Worm (Caenorhabditis elegans) whole organism, young adult: ENCODE data around the gene Y16B4A.2.
A peak's percentile ranks its signal among the peaks of the same experiment; 100 is the strongest.

Experiments used
- B0261.1 ChIP-seq: sonication (generic microtip); optimal IDR thresholded peaks from 2 replicates; lab custom pipeline; 2016; ENCODE audit warnings: mild to moderate bottlenecking, missing genetic modification characterization, moderate library complexity, missing compliant biosample characterization
- B0336.3 ChIP-seq: fragments of 200-800 bp; sonication (Bioruptor generic); IDR thresholded peaks from 2 replicates; pipeline ENCODE4 v1.3.6; 2022; ENCODE audit warnings: missing genetic modification characterization, missing compliant biosample characterization
- F37B4.10 ChIP-seq: fragments of 200-800 bp; sonication (Bioruptor generic); IDR thresholded peaks from 2 replicates; pipeline ENCODE4 v1.3.6; 2022; ENCODE audit warnings: missing genetic modification characterization, missing compliant biosample characterization
- F57A8.1 ChIP-seq: fragments of 200-800 bp; sonication (Bioruptor generic); optimal IDR thresholded peaks from 2 replicates; lab custom pipeline; 2018; ENCODE audit warnings: mild to moderate bottlenecking, missing genetic modification characterization, moderate library complexity, missing compliant biosample characterization
- K12H6.12 ChIP-seq: fragments of 200-800 bp; sonication (Bioruptor generic); optimal IDR thresholded peaks from 2 replicates; lab custom pipeline; 2018; ENCODE audit warnings: mild to moderate bottlenecking, missing genetic modification characterization, missing compliant biosample characterization
- Y56A3A.18 ChIP-seq: fragments of 200-800 bp; sonication (Bioruptor generic); IDR thresholded peaks from 2 replicates; pipeline ENCODE4 v1.3.6; 2022; ENCODE audit warnings: missing genetic modification reagents, missing genetic modification characterization, missing compliant biosample characterization
- Y95B8A.8 ChIP-seq: fragments of 200-800 bp; sonication (Bioruptor generic); IDR thresholded peaks from 2 replicates; pipeline ENCODE4 v1.3.6; 2022; ENCODE audit warnings: missing genetic modification reagents, missing genetic modification characterization, missing compliant biosample characterization
- ZK185.1 ChIP-seq: sonication (generic microtip); optimal IDR thresholded peaks from 2 replicates; lab custom pipeline; 2016; ENCODE audit warnings: mild to moderate bottlenecking, missing genetic modification characterization, missing compliant biosample characterization; ENCODE audit not compliant: poor library complexity, severe bottlenecking
- aptf-2 ChIP-seq: fragments of 200-800 bp; sonication (Bioruptor generic); conservative IDR thresholded peaks from 2 replicates; pipeline ENCODE4 v1.3.6; 2022; ENCODE audit warnings: missing genetic modification reagents, missing genetic modification characterization, missing compliant biosample characterization
- bed-2 ChIP-seq: fragments of 200-800 bp; sonication (Bioruptor generic); IDR thresholded peaks from 2 replicates; pipeline ENCODE4 v1.3.6; 2022; ENCODE audit warnings: missing genetic modification reagents, missing genetic modification characterization, missing compliant biosample characterization
- ccch-3 ChIP-seq: fragments of 200-800 bp; sonication (Bioruptor generic); optimal IDR thresholded peaks from 2 replicates; lab custom pipeline; 2018; ENCODE audit warnings: mild to moderate bottlenecking, missing genetic modification characterization, missing compliant biosample characterization
- cebp-1 ChIP-seq, 2 experiments: fragments of 200-800 bp in 1 of 2; sonication (Bioruptor generic) in 1 of 2; sonication (generic microtip) in 1 of 2; IDR thresholded peaks in 1 of 2; optimal IDR thresholded peaks in 1 of 2; 2 replicates each; pipeline versions ENCODE4 v1.3.6 to Lab custom; 2017 to 2022; ENCODE audit warnings: missing compliant biosample characterization in 2 of 2, missing genetic modification characterization in 2 of 2, mild to moderate bottlenecking in 1 of 2, missing genetic modification reagents in 1 of 2, moderate library complexity in 1 of 2
- ceh-27 ChIP-seq: fragments of 200-800 bp; sonication (Bioruptor generic); optimal IDR thresholded peaks from 2 replicates; lab custom pipeline; 2018; ENCODE audit warnings: mild to moderate bottlenecking, missing genetic modification characterization, moderate library complexity, missing compliant biosample characterization
- ceh-58 ChIP-seq: fragments of 200-800 bp; sonication (Bioruptor generic); IDR thresholded peaks from 2 replicates; pipeline ENCODE4 v1.3.6; 2022; ENCODE audit warnings: missing genetic modification characterization, missing compliant biosample characterization
- ceh-91 ChIP-seq: fragments of 200-800 bp; sonication (Bioruptor generic); IDR thresholded peaks from 2 replicates; pipeline ENCODE4 v1.3.6; 2022; ENCODE audit warnings: missing genetic modification reagents, missing genetic modification characterization, missing compliant biosample characterization
- chd-7 ChIP-seq: sonication (generic microtip); optimal IDR thresholded peaks from 2 replicates; lab custom pipeline; 2016; ENCODE audit warnings: mild to moderate bottlenecking, missing genetic modification characterization, moderate library complexity, missing compliant biosample characterization
- efl-1 ChIP-seq: fragments of 150-350 bp; optimal IDR thresholded peaks from 2 replicates; lab custom pipeline; 2014; ENCODE audit warnings: missing biosample characterization, missing genetic modification reagents, missing genetic modification characterization
- egl-18 ChIP-seq: fragments of 200-800 bp; sonication (Bioruptor generic); IDR thresholded peaks from 2 replicates; pipeline ENCODE4 v1.3.6; 2022; ENCODE audit warnings: missing genetic modification reagents, missing genetic modification characterization, missing compliant biosample characterization
- egl-44 ChIP-seq: fragments of 200-800 bp; sonication (Bioruptor generic); IDR thresholded peaks from 2 replicates; pipeline ENCODE4 v1.3.6; 2022; ENCODE audit warnings: missing genetic modification reagents, missing genetic modification characterization, missing compliant biosample characterization
- ets-4 ChIP-seq: fragments of 200-800 bp; sonication (Bioruptor generic); optimal IDR thresholded peaks from 2 replicates; lab custom pipeline; 2018; ENCODE audit warnings: mild to moderate bottlenecking, missing genetic modification characterization, missing compliant biosample characterization
- gei-17 ChIP-seq: fragments of 200-800 bp; sonication (Bioruptor generic); optimal IDR thresholded peaks from 2 replicates; lab custom pipeline; 2018; ENCODE audit warnings: mild to moderate bottlenecking, missing genetic modification characterization, missing compliant biosample characterization
- hrde-1 ChIP-seq: sonication (generic microtip); optimal IDR thresholded peaks from 2 replicates; lab custom pipeline; 2016; ENCODE audit warnings: missing genetic modification characterization, mild to moderate bottlenecking, missing compliant biosample characterization, moderate library complexity, missing genotype, missing genetic modification reagents, borderline replicate concordance
- hsf-1 ChIP-seq: fragments of 200-800 bp; sonication (Bioruptor generic); IDR thresholded peaks from 2 replicates; pipeline ENCODE4 v1.3.6; 2022; ENCODE audit warnings: missing genetic modification reagents, missing genetic modification characterization, missing compliant biosample characterization
- lag-1 ChIP-seq: fragments of 200-800 bp; sonication (Bioruptor generic); IDR thresholded peaks from 2 replicates; pipeline ENCODE4 v1.3.6; 2022; ENCODE audit warnings: missing genetic modification reagents, missing genetic modification characterization, missing compliant biosample characterization
- let-607 ChIP-seq, 2 experiments: fragments of 200-800 bp in 1 of 2; sonication (Bioruptor generic) in 1 of 2; sonication (generic microtip) in 1 of 2; optimal IDR thresholded peaks; 2 replicates each; lab custom pipeline; 2016 to 2018; ENCODE audit warnings: mild to moderate bottlenecking in 2 of 2, missing compliant biosample characterization in 2 of 2, missing genetic modification characterization in 2 of 2, moderate library complexity in 2 of 2, missing genotype in 1 of 2
- lir-1 ChIP-seq: fragments of 200-800 bp; sonication (Bioruptor generic); conservative IDR thresholded peaks from 2 replicates; pipeline ENCODE4 v1.3.6; 2022; ENCODE audit warnings: missing genetic modification reagents, missing genetic modification characterization, missing compliant biosample characterization
- lsl-1 ChIP-seq: fragments of 200-800 bp; sonication (Bioruptor generic); optimal IDR thresholded peaks from 2 replicates; lab custom pipeline; 2018; ENCODE audit warnings: mild to moderate bottlenecking, missing genetic modification characterization, moderate library complexity, missing compliant biosample characterization
- lsy-27 ChIP-seq: sonication (generic microtip); optimal IDR thresholded peaks from 2 replicates; lab custom pipeline; 2017; ENCODE audit warnings: missing genetic modification characterization, mild to moderate bottlenecking, missing compliant biosample characterization, antibody characterized with exemption, missing genotype, borderline replicate concordance; ENCODE audit not compliant: insufficient read depth
- madf-6 ChIP-seq: fragments of 200-800 bp; sonication (Bioruptor generic); IDR thresholded peaks from 2 replicates; pipeline ENCODE4 v1.3.6; 2022; ENCODE audit warnings: missing genetic modification reagents, missing genetic modification characterization, missing compliant biosample characterization
- madf-8 ChIP-seq: fragments of 200-800 bp; sonication (Bioruptor generic); conservative IDR thresholded peaks from 2 replicates; pipeline ENCODE4 v1.3.6; 2022; ENCODE audit warnings: missing genetic modification reagents, missing genetic modification characterization, missing compliant biosample characterization
- mel-28 ChIP-seq: sonication (generic microtip); optimal IDR thresholded peaks from 2 replicates; lab custom pipeline; 2016; ENCODE audit warnings: borderline replicate concordance, mild to moderate bottlenecking, missing genetic modification characterization, missing compliant biosample characterization
- nfyb-1 ChIP-seq: fragments of 200-800 bp; sonication (Bioruptor generic); IDR thresholded peaks from 2 replicates; pipeline ENCODE4 v1.3.6; 2022; ENCODE audit warnings: missing genetic modification reagents, missing genetic modification characterization, missing compliant biosample characterization
- rcor-1 ChIP-seq: fragments of 200-800 bp; sonication (Bioruptor generic); IDR thresholded peaks from 2 replicates; pipeline ENCODE4 v1.3.6; 2022; ENCODE audit warnings: missing genetic modification reagents, missing genetic modification characterization, missing compliant biosample characterization
- sea-2 ChIP-seq: fragments of 200-800 bp; sonication (Bioruptor generic); IDR thresholded peaks from 2 replicates; pipeline ENCODE4 v1.3.6; 2022; ENCODE audit warnings: missing genetic modification characterization, missing compliant biosample characterization
- snpc-4 ChIP-seq, 5 experiments: fragments of 150-350 bp in 1 of 5; sonication (generic microtip) in 4 of 5; optimal IDR thresholded peaks; 2 replicates each; lab custom pipeline; 2014 to 2018; ENCODE audit warnings: missing genetic modification characterization in 5 of 5, missing biosample characterization in 3 of 5, antibody characterized with exemption in 2 of 5, mild to moderate bottlenecking in 2 of 5, missing compliant biosample characterization in 2 of 5, missing genotype in 2 of 5, moderate library complexity in 2 of 5, missing genetic modification reagents in 1 of 5
- somi-1 ChIP-seq: fragments of 200-800 bp; sonication (Bioruptor generic); optimal IDR thresholded peaks from 2 replicates; lab custom pipeline; 2018; ENCODE audit warnings: mild to moderate bottlenecking, missing genetic modification characterization, missing compliant biosample characterization
- sptf-2 ChIP-seq: fragments of 200-800 bp; sonication (Bioruptor generic); optimal IDR thresholded peaks from 2 replicates; lab custom pipeline; 2018; ENCODE audit warnings: mild to moderate bottlenecking, missing genetic modification characterization, missing compliant biosample characterization
- tlf-1 ChIP-seq: fragments of 200-800 bp; sonication (Bioruptor generic); optimal IDR thresholded peaks from 2 replicates; lab custom pipeline; 2018; ENCODE audit warnings: mild to moderate bottlenecking, missing genetic modification characterization, missing compliant biosample characterization
- unc-130 ChIP-seq: sonication (generic microtip); optimal IDR thresholded peaks from 2 replicates; lab custom pipeline; 2016; ENCODE audit warnings: missing genetic modification reagents, missing genetic modification characterization, missing compliant biosample characterization
- unc-62 ChIP-seq: fragments of 150-350 bp; optimal IDR thresholded peaks from 2 replicates; lab custom pipeline; 2014; ENCODE audit warnings: missing biosample characterization, missing genetic modification reagents, missing genetic modification characterization
- xnd-1 ChIP-seq: sonication (generic microtip); optimal IDR thresholded peaks from 2 replicates; lab custom pipeline; 2016; ENCODE audit warnings: missing genotype, missing genetic modification reagents, missing genetic modification characterization, missing compliant biosample characterization
- zfh-2 ChIP-seq: fragments of 200-800 bp; sonication (Bioruptor generic); conservative IDR thresholded peaks from 2 replicates; pipeline ENCODE4 v1.3.6; 2022; ENCODE audit warnings: missing genetic modification reagents, missing genetic modification characterization, missing compliant biosample characterization
- ztf-22 ChIP-seq: fragments of 200-800 bp; sonication (Bioruptor generic); optimal IDR thresholded peaks from 2 replicates; lab custom pipeline; 2018; ENCODE audit warnings: mild to moderate bottlenecking, missing genetic modification characterization, moderate library complexity, missing compliant biosample characterization
- ztf-6 ChIP-seq: fragments of 200-800 bp; sonication (Bioruptor generic); IDR thresholded peaks from 2 replicates; pipeline ENCODE4 v1.3.6; 2022; ENCODE audit warnings: missing genetic modification reagents, missing genetic modification characterization, missing compliant biosample characterization

Y16B4A.2 gene

ce11 chrX:14805746-14806145 lies 34.1 kb upstream of the Y16B4A.2 start:
- TF ChIP-seq snpc-4 (GFP tag; optimal IDR thresholded peaks at IDR 0.05; lab: Kevin White, UChicago) (no peak), snpc-4 (tag; optimal IDR thresholded peaks at IDR 0.05; lab: Kevin White, UChicago) (peak in 2 of 4 experiments; percentile 57 to 71), ceh-58 (GFP tag; lab: Robert Waterston, UW) (no peak)

ce11 chrX:14804706-14805105 lies 33.1 kb upstream of the Y16B4A.2 start:
- TF ChIP-seq chd-7 (peak; percentile 66), unc-62 (GFP tag; lab: Kevin White, UChicago) (no peak), aptf-2 (GFP tag; lab: Robert Waterston, UW) (0 out of 2 replicates have a peak, but pooled peaks have one; percentile 42), ets-4 (peak; percentile 29), Y56A3A.18 (GFP tag; lab: Robert Waterston, UW) (no peak; the same call in 1 of the 2 replicates), rcor-1 (GFP tag; lab: Robert Waterston, UW) (no peak), lsy-27 (peak; percentile 24), egl-44 (GFP tag; lab: Robert Waterston, UW) (no peak; the same call in 1 of the 2 replicates), cebp-1 (GFP tag; IDR thresholded peaks at IDR 0.05; lab: Robert Waterston, UW) (0 out of 2 replicates have a peak, but pooled peaks have one; percentile 54), cebp-1 (tag; optimal IDR thresholded peaks at IDR 0.05; lab: Kevin White, UChicago) (no peak), lsl-1 (GFP tag; lab: Kevin White, UChicago) (peak; percentile 4), B0261.1 (tag; lab: Kevin White, UChicago) (peak; percentile 88), xnd-1 (tag; lab: Kevin White, UChicago) (no peak), gei-17 (GFP tag; lab: Kevin White, UChicago) (no peak), hsf-1 (GFP tag; lab: Robert Waterston, UW) (no peak), ZK185.1 (tag; lab: Kevin White, UChicago) (peak; percentile 77), zfh-2 (GFP tag; lab: Robert Waterston, UW) (no peak; the same call in 1 of the 2 replicates), somi-1 (GFP tag; lab: Kevin White, UChicago) (peak; percentile 9), mel-28 (no peak), efl-1 (GFP tag; lab: Kevin White, UChicago) (no peak), egl-18 (no peak), bed-2 (GFP tag; lab: Robert Waterston, UW) (no peak), lag-1 (GFP tag; lab: Robert Waterston, UW) (no peak), madf-6 (GFP tag; lab: Robert Waterston, UW) (peak; percentile 63; the same call in 1 of the 2 replicates), F57A8.1 (GFP tag; lab: Kevin White, UChicago) (no peak), sptf-2 (GFP tag; lab: Kevin White, UChicago) (peak; percentile 74), Y95B8A.8 (no peak), B0336.3 (GFP tag; lab: Robert Waterston, UW) (no peak), F37B4.10 (no peak), ceh-91 (GFP tag; lab: Robert Waterston, UW) (no peak), ceh-27 (peak; percentile 49), nfyb-1 (GFP tag; lab: Robert Waterston, UW) (peak; percentile 75; the same call in 1 of the 2 replicates), ztf-6 (GFP tag; lab: Robert Waterston, UW) (no peak), madf-8 (GFP tag; lab: Robert Waterston, UW) (no peak), sea-2 (GFP tag; lab: Robert Waterston, UW) (no peak), let-607 (tag; optimal IDR thresholded peaks at IDR 0.05; lab: Kevin White, UChicago) (peak in 1 of 2 experiments; percentile 59), unc-130 (GFP tag; lab: Kevin White, UChicago) (no peak), ccch-3 (GFP tag; lab: Kevin White, UChicago) (no peak), lir-1 (GFP tag; lab: Robert Waterston, UW) (no peak; the same call in 1 of the 2 replicates), K12H6.12 (no peak), tlf-1 (GFP tag; lab: Kevin White, UChicago) (no peak), hrde-1 (tag; lab: Kevin White, UChicago) (peak; percentile 55), ztf-22 (no peak)
